Fruit fly (Drosophila melanogaster) whole organism, embryonic: ENCODE results near the gene Dpp10.

ENCODE experiments used
- Atf3 ChIP-seq: fragments of 200-800 bp; sonication (Bioruptor generic); optimal IDR thresholded peaks from 3 replicates; lab custom pipeline; 2016; ENCODE audit warnings: missing biosample characterization, missing genetic modification characterization
- CG10267 ChIP-seq: fragments of 200-800 bp; sonication (Bioruptor generic); optimal IDR thresholded peaks from 2 replicates; lab custom pipeline; 2018; ENCODE audit warnings: missing biosample characterization, mild to moderate bottlenecking, missing genetic modification characterization, moderate library complexity
- CG11456 ChIP-seq: fragments of 200-800 bp; sonication (Bioruptor generic); IDR thresholded peaks from 3 replicates; pipeline ENCODE4 v1.3.6; 2022; ENCODE audit warnings: missing biosample characterization, missing genetic modification characterization
- CG11560 ChIP-seq: fragments of 200-800 bp; sonication (Bioruptor generic); IDR thresholded peaks from 3 replicates; pipeline ENCODE4 v1.3.6; 2022; ENCODE audit warnings: missing biosample characterization, missing genetic modification characterization
- CG12659 ChIP-seq: fragments of 200-800 bp; sonication (Bioruptor generic); optimal IDR thresholded peaks from 3 replicates; lab custom pipeline; 2017; ENCODE audit warnings: mild to moderate bottlenecking, missing biosample characterization, missing genetic modification reagents, missing genetic modification characterization
- CG16779 ChIP-seq: fragments of 200-800 bp; sonication (Bioruptor generic); IDR thresholded peaks from 2 replicates; pipeline ENCODE4 v1.3.6; 2022; ENCODE audit warnings: missing biosample characterization, missing genetic modification characterization
- CG18599 ChIP-seq: fragments of 200-800 bp; sonication (Bioruptor generic); optimal IDR thresholded peaks from 3 replicates; lab custom pipeline; 2017; ENCODE audit warnings: missing biosample characterization, missing genetic modification characterization, mild to moderate bottlenecking, moderate library complexity, missing genetic modification reagents
- CG32532 ChIP-seq: fragments of 200-800 bp; sonication (Bioruptor generic); IDR thresholded peaks from 2 replicates; pipeline ENCODE4 v1.3.6; 2022; ENCODE audit warnings: missing biosample characterization, missing genetic modification characterization
- CG32772 ChIP-seq: fragments of 200-800 bp; sonication (Bioruptor generic); IDR thresholded peaks from 2 replicates; pipeline ENCODE4 v1.3.6; 2022; ENCODE audit warnings: missing biosample characterization, missing genetic modification characterization
- CG4360 ChIP-seq: fragments of 200-800 bp; sonication (Bioruptor generic); IDR thresholded peaks from 2 replicates; pipeline ENCODE4 v1.3.6; 2022; ENCODE audit warnings: missing biosample characterization, missing genetic modification characterization
- CG4404 ChIP-seq: fragments of 200-800 bp; sonication (Bioruptor generic); IDR thresholded peaks from 2 replicates; pipeline ENCODE4 v1.3.6; 2022; ENCODE audit warnings: missing biosample characterization, missing genetic modification characterization
- CG4424 ChIP-seq: fragments of 200-800 bp; sonication (Bioruptor generic); optimal IDR thresholded peaks from 3 replicates; lab custom pipeline; 2016; ENCODE audit warnings: missing biosample characterization, missing genetic modification characterization
- CG4730 ChIP-seq: fragments of 200-800 bp; sonication (Bioruptor generic); IDR thresholded peaks from 2 replicates; pipeline ENCODE4 v1.3.6; 2022; ENCODE audit warnings: missing biosample characterization, missing genetic modification characterization
- CG9609 ChIP-seq: fragments of 200-800 bp; sonication (Bioruptor generic); optimal IDR thresholded peaks from 3 replicates; lab custom pipeline; 2016; ENCODE audit warnings: missing biosample characterization, missing genetic modification characterization
- Fer3 ChIP-seq: fragments of 200-800 bp; sonication (Bioruptor generic); optimal IDR thresholded peaks from 2 replicates; lab custom pipeline; 2018; ENCODE audit warnings: missing biosample characterization, mild to moderate bottlenecking, missing genetic modification characterization, moderate library complexity
- HLH4C ChIP-seq: fragments of 200-800 bp; sonication (Bioruptor generic); IDR thresholded peaks from 3 replicates; pipeline ENCODE4 v1.3.6; 2022; ENCODE audit warnings: missing biosample characterization, missing genetic modification characterization; ENCODE audit not compliant: partially characterized antibody
- HmgD ChIP-seq: fragments of 200-800 bp; sonication (Bioruptor generic); optimal IDR thresholded peaks from 3 replicates; lab custom pipeline; 2016; ENCODE audit warnings: missing biosample characterization, missing genetic modification characterization
- Hr39 ChIP-seq: fragments of >200 bp; optimal IDR thresholded peaks from 2 replicates; lab custom pipeline; 2017
- Oaz ChIP-seq: fragments of 200-800 bp; sonication (Bioruptor generic); IDR thresholded peaks from 2 replicates; pipeline ENCODE4 v1.3.6; 2022; ENCODE audit warnings: missing biosample characterization, missing genetic modification characterization
- Rfx ChIP-seq: fragments of 200-800 bp; sonication (Bioruptor generic); IDR thresholded peaks from 2 replicates; pipeline ENCODE4 v1.3.6; 2022; ENCODE audit warnings: missing biosample characterization, missing genetic modification characterization
- Sox100B ChIP-seq: fragments of 200-800 bp; sonication (Bioruptor generic); optimal IDR thresholded peaks from 3 replicates; lab custom pipeline; 2018; ENCODE audit warnings: missing biosample characterization, mild to moderate bottlenecking, missing genetic modification characterization
- Ssrp ChIP-seq: fragments of 200-800 bp; sonication (Bioruptor generic); optimal IDR thresholded peaks from 2 replicates; lab custom pipeline; 2018; ENCODE audit warnings: missing biosample characterization, mild to moderate bottlenecking, missing genetic modification characterization, moderate library complexity
- Stat92E ChIP-seq, 3 experiments: fragments of >200 bp in 2 of 3; fragments of 200-800 bp in 1 of 3; sonication (Bioruptor generic) in 1 of 3; optimal IDR thresholded peaks; 2 replicates each; lab custom pipeline; 2017 to 2019; ENCODE audit warnings: missing biosample characterization in 3 of 3, missing genetic modification characterization in 3 of 3, mild to moderate bottlenecking in 1 of 3, moderate library complexity in 1 of 3
- Taf1 ChIP-seq: fragments of 200-800 bp; sonication (Bioruptor generic); IDR thresholded peaks from 2 replicates; pipeline ENCODE4 v1.3.6; 2022; ENCODE audit warnings: missing biosample characterization, missing genetic modification characterization
- Trl ChIP-seq, 3 experiments: fragments of >200 bp in 2 of 3; fragments of 200-800 bp in 1 of 3; sonication (Bioruptor generic) in 1 of 3; optimal IDR thresholded peaks; 2 replicates in 1 of 3; 3 replicates in 2 of 3; lab custom pipeline; 2016 to 2017; ENCODE audit warnings: missing biosample characterization in 1 of 3, missing genetic modification characterization in 1 of 3
- Usf ChIP-seq: fragments of 200-800 bp; sonication (Bioruptor generic); optimal IDR thresholded peaks from 2 replicates; lab custom pipeline; 2017; ENCODE audit warnings: missing genotype, missing biosample characterization, missing genetic modification characterization
- bbx ChIP-seq: fragments of 200-800 bp; sonication (Bioruptor generic); IDR thresholded peaks from 2 replicates; pipeline ENCODE4 v1.3.6; 2022; ENCODE audit warnings: missing biosample characterization, missing genetic modification characterization; ENCODE audit not compliant: partially characterized antibody
- br ChIP-seq: fragments of >200 bp; optimal IDR thresholded peaks from 2 replicates; lab custom pipeline; 2017
- bsh ChIP-seq, 2 experiments: fragments of 200-800 bp; sonication (Bioruptor generic); optimal IDR thresholded peaks; 2 replicates each; lab custom pipeline; 2017 to 2018; ENCODE audit warnings: mild to moderate bottlenecking in 2 of 2, missing biosample characterization in 2 of 2, missing genetic modification characterization in 2 of 2, moderate library complexity in 1 of 2
- chm ChIP-seq: fragments of 200-800 bp; sonication (Bioruptor generic); IDR thresholded peaks from 2 replicates; pipeline ENCODE4 v1.3.6; 2022; ENCODE audit warnings: missing biosample characterization, missing genetic modification characterization
- dan ChIP-seq: fragments of 200-800 bp; sonication (Bioruptor generic); IDR thresholded peaks from 2 replicates; pipeline ENCODE4 v1.3.6; 2022; ENCODE audit warnings: missing biosample characterization, missing genetic modification characterization
- dimm ChIP-seq: fragments of 200-800 bp; sonication (Bioruptor generic); IDR thresholded peaks from 2 replicates; pipeline ENCODE4 v1.3.6; 2022; ENCODE audit warnings: missing biosample characterization, missing genetic modification characterization
- disco-r ChIP-seq: fragments of 200-800 bp; sonication (Bioruptor generic); optimal IDR thresholded peaks from 2 replicates; lab custom pipeline; 2016; ENCODE audit warnings: missing biosample characterization, missing genetic modification characterization
- fru ChIP-seq: fragments of >200 bp; optimal IDR thresholded peaks from 2 replicates; lab custom pipeline; 2017
- gcm2 ChIP-seq: fragments of 200-800 bp; sonication (Bioruptor generic); optimal IDR thresholded peaks from 2 replicates; lab custom pipeline; 2016; ENCODE audit warnings: missing biosample characterization, missing genetic modification characterization
- gt ChIP-seq: fragments of 200-800 bp; sonication (Bioruptor generic); IDR thresholded peaks from 2 replicates; pipeline ENCODE4 v1.3.6; 2022; ENCODE audit warnings: missing biosample characterization, missing genetic modification characterization
- klu ChIP-seq: fragments of 200-800 bp; sonication (Bioruptor generic); IDR thresholded peaks from 2 replicates; pipeline ENCODE4 v1.3.6; 2022; ENCODE audit warnings: missing biosample characterization, missing genetic modification characterization
- kni ChIP-seq: fragments of 200-800 bp; sonication (Bioruptor generic); optimal IDR thresholded peaks from 3 replicates; lab custom pipeline; 2017; ENCODE audit warnings: mild to moderate bottlenecking, missing biosample characterization, missing genetic modification reagents, missing genetic modification characterization
- knrl ChIP-seq: fragments of 200-800 bp; sonication (Bioruptor generic); IDR thresholded peaks from 3 replicates; pipeline ENCODE4 v1.3.6; 2022; ENCODE audit warnings: missing biosample characterization, missing genetic modification characterization; ENCODE audit not compliant: partially characterized antibody
- nerfin-1 ChIP-seq: fragments of 200-800 bp; sonication (Bioruptor generic); optimal IDR thresholded peaks from 3 replicates; lab custom pipeline; 2019; ENCODE audit warnings: missing biosample characterization, mild to moderate bottlenecking, missing genetic modification characterization, moderate library complexity
- otp ChIP-seq: fragments of 200-800 bp; sonication (Bioruptor generic); IDR thresholded peaks from 3 replicates; pipeline ENCODE4, ENCODE4 v1.3.6; 2022; ENCODE audit warnings: missing biosample characterization, missing genetic modification characterization
- pita ChIP-seq: fragments of 200-800 bp; sonication (Bioruptor generic); optimal IDR thresholded peaks from 2 replicates; lab custom pipeline; 2017; ENCODE audit warnings: missing biosample characterization, mild to moderate bottlenecking, missing genetic modification characterization
- sc ChIP-seq, 3 experiments: fragments of >200 bp in 2 of 3; fragments of 200-800 bp in 1 of 3; sonication (Bioruptor generic) in 1 of 3; optimal IDR thresholded peaks; 2 replicates in 2 of 3; 3 replicates in 1 of 3; lab custom pipeline; 2017; ENCODE audit warnings: mild to moderate bottlenecking in 1 of 3, missing biosample characterization in 1 of 3, missing genetic modification characterization in 1 of 3, missing genetic modification reagents in 1 of 3
- sens-2 ChIP-seq: fragments of 200-800 bp; sonication (Bioruptor generic); IDR thresholded peaks from 2 replicates; pipeline ENCODE4 v1.3.6; 2022; ENCODE audit warnings: missing biosample characterization, missing genetic modification characterization
- sisA ChIP-seq: fragments of 200-800 bp; sonication (Bioruptor generic); IDR thresholded peaks from 2 replicates; pipeline ENCODE4 v1.3.6; 2022; ENCODE audit warnings: missing biosample characterization, missing genetic modification characterization
- sna ChIP-seq: fragments of 200-800 bp; sonication (Bioruptor generic); IDR thresholded peaks from 2 replicates; pipeline ENCODE4 v1.3.6; 2022; ENCODE audit warnings: missing biosample characterization, missing genetic modification characterization; ENCODE audit not compliant: partially characterized antibody
- ssp ChIP-seq: fragments of 200-800 bp; sonication (Bioruptor generic); IDR thresholded peaks from 2 replicates; pipeline ENCODE4 v1.3.6; 2022; ENCODE audit warnings: missing biosample characterization, missing genetic modification characterization
- sug ChIP-seq: fragments of 200-800 bp; optimal IDR thresholded peaks from 2 replicates; lab custom pipeline; 2019; ENCODE audit warnings: missing biosample characterization, mild to moderate bottlenecking, missing genetic modification characterization, moderate library complexity
- tin ChIP-seq: fragments of 200-800 bp; sonication (Bioruptor generic); optimal IDR thresholded peaks from 3 replicates; lab custom pipeline; 2016; ENCODE audit warnings: missing biosample characterization, missing genetic modification characterization
- unc-4 ChIP-seq: fragments of 200-800 bp; sonication (Bioruptor generic); IDR thresholded peaks from 2 replicates; pipeline ENCODE4 v1.3.6; 2022; ENCODE audit warnings: missing biosample characterization, missing genetic modification characterization; ENCODE audit not compliant: partially characterized antibody

The Dpp10 gene

dm6 chr2L:6601018-6601505 lies at the start of gene Dpp10:
Dpp10 (minus strand) TSS chr2L:6601068.
- peak; percentile 99 for TF ChIP-seq Rfx (GFP tag; lab: Robert Waterston, UW)
- peak; percentile 78 for TF ChIP-seq gcm2
- TF ChIP-seq sc (optimal IDR thresholded peaks at IDR 0.05; lab: Kevin White, UChicago), result no peak
- TF ChIP-seq sc (GFP tag; optimal IDR thresholded peaks at IDR 0.05; lab: Kevin White, UChicago), result peak; percentile 61
- TF ChIP-seq unc-4 (GFP tag; lab: Robert Waterston, UW), result no peak
- TF ChIP-seq Stat92E (GFP tag; optimal IDR thresholded peaks at IDR 0.05; lab: Kevin White, UChicago), result no peak
- peak; percentile 71; the same call in 2 of the 3 replicates for TF ChIP-seq otp (GFP tag; lab: Robert Waterston, UW)
- TF ChIP-seq CG11456 (GFP tag; lab: Robert Waterston, UW), result peak; percentile 94
- peak; percentile 93 for TF ChIP-seq Fer3 (tag; lab: Kevin White, UChicago)
- no peak for TF ChIP-seq Hr39
- TF ChIP-seq fru (lab: Kevin White, UChicago), result no peak
- TF ChIP-seq CG10267 (tag; lab: Kevin White, UChicago), result peak; percentile 64
- peak; percentile 25 for TF ChIP-seq HmgD (GFP tag; lab: Kevin White, UChicago)
- TF ChIP-seq tin (GFP tag; lab: Kevin White, UChicago), result peak; percentile 83
- TF ChIP-seq CG12659, result peak; percentile 91
- TF ChIP-seq CG4360 (GFP tag; lab: Robert Waterston, UW), result peak; percentile 38; the same call in 1 of the 2 replicates
- peak; percentile 91 for TF ChIP-seq sug (tag; lab: Kevin White, UChicago)
- TF ChIP-seq Usf (GFP tag; lab: Kevin White, UChicago), result peak; percentile 41
- peak; percentile 97 for TF ChIP-seq CG32532
- TF ChIP-seq knrl (GFP tag; lab: Robert Waterston, UW), result peak; percentile 50
- peak; percentile 93 for TF ChIP-seq CG32772 (GFP tag; lab: Robert Waterston, UW)
- TF ChIP-seq bbx, result 0 out of 2 replicates have a peak, but pooled peaks have one; percentile 15
- TF ChIP-seq Sox100B (GFP tag; lab: Kevin White, UChicago), result peak; percentile 80
- TF ChIP-seq sens-2 (GFP tag; lab: Robert Waterston, UW), result peak; percentile 66; the same call in 1 of the 2 replicates
- peak; percentile 98 for TF ChIP-seq CG18599 (GFP tag; lab: Kevin White, UChicago)
- peak; percentile 96 for TF ChIP-seq Oaz (GFP tag; lab: Robert Waterston, UW)
- TF ChIP-seq sna, result no peak
- TF ChIP-seq bsh (GFP tag; optimal IDR thresholded peaks at IDR 0.05; lab: Kevin White, UChicago), result no peak
- peak; percentile 80 for TF ChIP-seq disco-r (GFP tag; lab: Kevin White, UChicago)
- TF ChIP-seq CG9609 (GFP tag; lab: Kevin White, UChicago), result peak; percentile 80
- TF ChIP-seq CG4730 (GFP tag; lab: Robert Waterston, UW), result peak; percentile 95
- peak; percentile 68; the same call in 1 of the 2 replicates for TF ChIP-seq chm
- TF ChIP-seq gt (GFP tag; lab: Robert Waterston, UW), result peak; percentile 68
- TF ChIP-seq Ssrp (tag; lab: Kevin White, UChicago), result peak; percentile 68
- no peak for TF ChIP-seq pita (GFP tag; lab: Kevin White, UChicago)
- TF ChIP-seq Taf1 (GFP tag; lab: Robert Waterston, UW), result peak; percentile 94
- peak; percentile 95 for TF ChIP-seq sisA (GFP tag; lab: Robert Waterston, UW)
- TF ChIP-seq kni (GFP tag; lab: Kevin White, UChicago), result no peak
- peak; percentile 92 for TF ChIP-seq CG4404
- peak; percentile 64 for TF ChIP-seq Atf3
- peak; percentile 95 for TF ChIP-seq klu
- TF ChIP-seq CG16779 (GFP tag; lab: Robert Waterston, UW), result peak; percentile 72
- TF ChIP-seq dimm (GFP tag; lab: Robert Waterston, UW), result peak; percentile 84
- peak; percentile 35; the same call in 1 of the 3 replicates for TF ChIP-seq HLH4C
- peak; percentile 67 for TF ChIP-seq nerfin-1 (tag; lab: Kevin White, UChicago)
- peak; percentile 65; the same call in 1 of the 2 replicates for TF ChIP-seq dan (GFP tag; lab: Robert Waterston, UW)
- TF ChIP-seq br (lab: Kevin White, UChicago), result no peak
- TF ChIP-seq CG4424, result peak; percentile 73
- TF ChIP-seq CG11560 (tag; lab: Robert Waterston, UW), result peak; percentile 89
- TF ChIP-seq ssp (GFP tag; lab: Robert Waterston, UW), result peak; percentile 87
- TF ChIP-seq Trl (optimal IDR thresholded peaks at IDR 0.05; lab: Kevin White, UChicago), result peak; percentile 44 to 76
- TF ChIP-seq Trl (GFP tag; optimal IDR thresholded peaks at IDR 0.05; lab: Kevin White, UChicago), result peak; percentile 69
